Worm (Caenorhabditis elegans) whole organism, L4 larva: ENCODE results near the gene Y51A2B.8.

Source experiments
- D1046.2 ChIP-seq: fragments of 200-800 bp; sonication (Bioruptor generic); IDR thresholded peaks from 2 replicates; pipeline ENCODE4 v1.3.6; 2022; ENCODE audit warnings: missing genetic modification characterization, missing compliant biosample characterization
- F10B5.3 ChIP-seq: sonication (generic microtip); optimal IDR thresholded peaks from 2 replicates; lab custom pipeline; 2016; ENCODE audit warnings: mild to moderate bottlenecking, missing genetic modification characterization, missing compliant biosample characterization
- F37D6.2 ChIP-seq: sonication (generic microtip); optimal IDR thresholded peaks from 2 replicates; lab custom pipeline; 2016; ENCODE audit warnings: mild to moderate bottlenecking, missing genetic modification characterization, missing compliant biosample characterization
- F44E2.7 ChIP-seq: fragments of 200-800 bp; sonication (Bioruptor generic); IDR thresholded peaks from 2 replicates; pipeline ENCODE4 v2.1.2; 2022; ENCODE audit warnings: missing genetic modification characterization, missing compliant biosample characterization
- F49E8.2 ChIP-seq: sonication (generic microtip); optimal IDR thresholded peaks from 2 replicates; lab custom pipeline; 2016; ENCODE audit warnings: missing compliant biosample characterization, mild to moderate bottlenecking, missing genetic modification characterization, borderline replicate concordance
- T20F7.1 ChIP-seq: fragments of 200-800 bp; sonication (Bioruptor generic); optimal IDR thresholded peaks from 2 replicates; lab custom pipeline; 2018; ENCODE audit warnings: mild to moderate bottlenecking, missing genetic modification characterization, missing compliant biosample characterization
- Y105C5A.15 ChIP-seq: fragments of 200-800 bp; sonication (Bioruptor generic); IDR thresholded peaks from 2 replicates; pipeline ENCODE4 v1.3.6; 2022; ENCODE audit warnings: missing genetic modification characterization, missing compliant biosample characterization
- Y48G9A.11 ChIP-seq: fragments of 200-800 bp; sonication (Bioruptor generic); IDR thresholded peaks from 2 replicates; pipeline ENCODE4 v1.3.6; 2022; ENCODE audit warnings: missing genetic modification reagents, missing genetic modification characterization, missing compliant biosample characterization
- ZK546.5 ChIP-seq, 2 experiments: sonication (generic microtip); optimal IDR thresholded peaks; 2 replicates each; lab custom pipeline; 2017; ENCODE audit warnings: missing biosample characterization in 2 of 2, missing genetic modification characterization in 2 of 2
- ama-1 ChIP-seq: fragments of 150-350 bp; optimal IDR thresholded peaks from 2 replicates; lab custom pipeline; 2014; ENCODE audit warnings: inconsistent platforms, mixed read lengths
- ceh-62 ChIP-seq: sonication (generic microtip); optimal IDR thresholded peaks from 2 replicates; lab custom pipeline; 2017; ENCODE audit warnings: missing biosample characterization, missing genetic modification characterization
- ces-1 ChIP-seq: fragments of 150-350 bp; sonication (generic microtip); optimal IDR thresholded peaks from 4 replicates; lab custom pipeline; 2014; ENCODE audit warnings: missing biosample characterization, missing genetic modification reagents, missing genetic modification characterization
- daf-12 ChIP-seq: fragments of 150-350 bp; optimal IDR thresholded peaks from 2 replicates; lab custom pipeline; 2014; ENCODE audit warnings: missing biosample characterization, missing genetic modification reagents, missing genetic modification characterization
- dve-1 ChIP-seq: sonication (generic microtip); optimal IDR thresholded peaks from 2 replicates; lab custom pipeline; 2017; ENCODE audit warnings: antibody characterized with exemption, mild to moderate bottlenecking, missing genetic modification characterization, missing compliant biosample characterization; ENCODE audit not compliant: insufficient read depth
- egl-43 ChIP-seq: fragments of 200-800 bp; sonication (Bioruptor generic); IDR thresholded peaks from 2 replicates; pipeline ENCODE4 v1.3.6; 2022; ENCODE audit warnings: missing genetic modification reagents, missing genetic modification characterization, missing compliant biosample characterization
- fos-1 ChIP-seq: fragments of 150-350 bp; optimal IDR thresholded peaks from 2 replicates; lab custom pipeline; 2014; ENCODE audit warnings: missing biosample characterization, missing genetic modification characterization
- hlh-11 ChIP-seq: fragments of 200-800 bp; sonication (Bioruptor generic); optimal IDR thresholded peaks from 2 replicates; lab custom pipeline; 2018; ENCODE audit warnings: mild to moderate bottlenecking, missing genetic modification characterization, missing compliant biosample characterization
- hmg-1.1 ChIP-seq: fragments of 200-800 bp; sonication (Bioruptor generic); IDR thresholded peaks from 2 replicates; pipeline ENCODE4 v1.3.6; 2022; ENCODE audit warnings: missing genetic modification reagents, missing genetic modification characterization, missing compliant biosample characterization
- jun-1 ChIP-seq: fragments of 150-350 bp; optimal IDR thresholded peaks from 2 replicates; lab custom pipeline; 2014; ENCODE audit warnings: missing biosample characterization, missing genetic modification reagents, missing genetic modification characterization
- lin-1 ChIP-seq: fragments of 200-800 bp; sonication (Bioruptor generic); IDR thresholded peaks from 2 replicates; pipeline ENCODE4 v1.3.6; 2022; ENCODE audit warnings: missing genetic modification reagents, missing genetic modification characterization, missing compliant biosample characterization
- lin-13 ChIP-seq: fragments of 150-350 bp; optimal IDR thresholded peaks from 2 replicates; lab custom pipeline; 2014; ENCODE audit warnings: missing biosample characterization, missing genetic modification reagents, missing genetic modification characterization
- lin-29 ChIP-seq: fragments of 200-800 bp; sonication (Bioruptor generic); IDR thresholded peaks from 2 replicates; pipeline ENCODE4 v1.3.6; 2022; ENCODE audit warnings: missing genetic modification reagents, missing genetic modification characterization, missing compliant biosample characterization
- lin-38 ChIP-seq: fragments of 200-800 bp; sonication (Bioruptor generic); IDR thresholded peaks from 2 replicates; pipeline ENCODE4 v1.3.6; 2022; ENCODE audit warnings: missing genetic modification reagents, missing genetic modification characterization, missing compliant biosample characterization
- lir-3 ChIP-seq: sonication (generic microtip); optimal IDR thresholded peaks from 2 replicates; lab custom pipeline; 2016; ENCODE audit warnings: mild to moderate bottlenecking, missing genetic modification characterization, missing compliant biosample characterization
- madf-5 ChIP-seq, 2 experiments: fragments of 200-800 bp; sonication (Bioruptor generic); IDR thresholded peaks; 2 replicates each; pipeline ENCODE4 v1.3.6; 2022; ENCODE audit warnings: missing compliant biosample characterization in 2 of 2, missing genetic modification characterization in 2 of 2
- mdl-1 ChIP-seq, 2 experiments: fragments of 150-350 bp in 1 of 2; sonication (generic microtip) in 1 of 2; optimal IDR thresholded peaks; 2 replicates each; lab custom pipeline; 2014 to 2017; ENCODE audit warnings: missing biosample characterization in 2 of 2, missing genetic modification characterization in 2 of 2
- mep-1 ChIP-seq: fragments of 150-350 bp; sonication (generic microtip); optimal IDR thresholded peaks from 3 replicates; lab custom pipeline; 2014; ENCODE audit warnings: missing biosample characterization, missing genetic modification characterization
- mes-2 ChIP-seq: sonication (generic microtip); optimal IDR thresholded peaks from 2 replicates; lab custom pipeline; 2016; ENCODE audit warnings: missing genotype, mild to moderate bottlenecking, missing genetic modification characterization, missing compliant biosample characterization; ENCODE audit not compliant: poor library complexity, severe bottlenecking
- mxl-2 ChIP-seq: fragments of 200-800 bp; sonication (Bioruptor generic); conservative IDR thresholded peaks from 2 replicates; pipeline ENCODE4 v1.3.6; 2022; ENCODE audit warnings: missing genetic modification reagents, missing genetic modification characterization, missing compliant biosample characterization
- nhr-11 ChIP-seq: fragments of 150-350 bp; optimal IDR thresholded peaks from 2 replicates; lab custom pipeline; 2014; ENCODE audit warnings: missing biosample characterization, missing genetic modification characterization
- nhr-111 ChIP-seq: fragments of 200-800 bp; sonication (Bioruptor generic); optimal IDR thresholded peaks from 2 replicates; lab custom pipeline; 2018; ENCODE audit warnings: mild to moderate bottlenecking, missing genetic modification characterization, missing compliant biosample characterization
- nhr-237 ChIP-seq: sonication (generic microtip); optimal IDR thresholded peaks from 2 replicates; lab custom pipeline; 2017; ENCODE audit warnings: missing biosample characterization, missing genetic modification characterization
- nhr-48 ChIP-seq: sonication (generic microtip); optimal IDR thresholded peaks from 2 replicates; lab custom pipeline; 2016; ENCODE audit warnings: mild to moderate bottlenecking, missing genetic modification characterization, missing compliant biosample characterization
- pha-4 ChIP-seq, 2 experiments: fragments of 150-350 bp in 1 of 2; fragments of 200-800 bp in 1 of 2; sonication (Bioruptor generic) in 1 of 2; IDR thresholded peaks in 1 of 2; optimal IDR thresholded peaks in 1 of 2; 2 replicates each; pipeline versions ENCODE4 v1.3.6 to Lab custom; 2014 to 2022; ENCODE audit warnings: missing genetic modification characterization in 2 of 2, missing genetic modification reagents in 2 of 2, missing biosample characterization in 1 of 2, missing compliant biosample characterization in 1 of 2
- sdz-12 ChIP-seq: fragments of 200-800 bp; sonication (Bioruptor generic); optimal IDR thresholded peaks from 2 replicates; lab custom pipeline; 2018; ENCODE audit warnings: mild to moderate bottlenecking, missing genetic modification characterization, missing compliant biosample characterization
- set-16 ChIP-seq: fragments of 200-800 bp; sonication (Bioruptor generic); IDR thresholded peaks from 2 replicates; pipeline ENCODE4 v1.3.6; 2022; ENCODE audit warnings: missing genetic modification reagents, missing genetic modification characterization, missing compliant biosample characterization
- unc-62 ChIP-seq, 3 experiments: fragments of 150-350 bp in 1 of 3; sonication (generic microtip); optimal IDR thresholded peaks in 2 of 3; peaks in 1 of 3; 1 replicate in 1 of 3; 2 replicates in 2 of 3; lab custom pipeline; 2014 to 2017; ENCODE audit warnings: missing biosample characterization in 3 of 3, missing genetic modification characterization in 3 of 3, missing genetic modification reagents in 3 of 3, missing genotype in 1 of 3
- vab-7 ChIP-seq: fragments of 200-800 bp; sonication (Bioruptor generic); IDR thresholded peaks from 2 replicates; pipeline ENCODE4 v1.3.6; 2022; ENCODE audit warnings: missing genetic modification reagents, missing genetic modification characterization, missing compliant biosample characterization
- zag-1 ChIP-seq: fragments of 150-350 bp; optimal IDR thresholded peaks from 2 replicates; lab custom pipeline; 2014; ENCODE audit warnings: missing biosample characterization, missing genetic modification characterization
- zfp-2 ChIP-seq: sonication (generic microtip); optimal IDR thresholded peaks from 2 replicates; lab custom pipeline; 2016; ENCODE audit warnings: mild to moderate bottlenecking, missing genetic modification characterization, missing compliant biosample characterization
- zip-11 ChIP-seq: fragments of 200-800 bp; sonication (Bioruptor generic); IDR thresholded peaks from 2 replicates; pipeline ENCODE4 v1.3.6; 2022; ENCODE audit warnings: missing genetic modification characterization, missing compliant biosample characterization
- ztf-7 ChIP-seq: fragments of 150-350 bp; optimal IDR thresholded peaks from 2 replicates; lab custom pipeline; 2014; ENCODE audit warnings: missing biosample characterization, missing genetic modification characterization

Gene Y51A2B.8

ce11 chrV:18346080-18346479 lies 32.8 kb upstream of the Y51A2B.8 start (continued):
- peak; percentile 57; the same call in 1 of the 2 replicates for TF ChIP-seq pha-4 (GFP tag; IDR thresholded peaks at IDR 0.05; lab: Robert Waterston, UW)
- no peak for TF ChIP-seq pha-4 (tag; optimal IDR thresholded peaks at IDR 0.05; lab: Kevin White, UChicago)
- TF ChIP-seq mxl-2 (GFP tag; lab: Robert Waterston, UW): no peak
- no peak for TF ChIP-seq F44E2.7
- TF ChIP-seq fos-1 (tag; lab: Kevin White, UChicago): peak; percentile 80
- TF ChIP-seq lir-3 (tag; lab: Kevin White, UChicago): no peak
- no peak for TF ChIP-seq nhr-111 (GFP tag; lab: Kevin White, UChicago)
- no peak for TF ChIP-seq daf-12 (tag; lab: Kevin White, UChicago)
- TF ChIP-seq set-16 (GFP tag; lab: Robert Waterston, UW): no peak
- no peak for TF ChIP-seq egl-43
- TF ChIP-seq zfp-2: no peak
- peak in 1 of 2 experiments; percentile 78 for TF ChIP-seq unc-62 (GFP tag; optimal IDR thresholded peaks at IDR 0.05 in 1 of 2; lab: Kevin White, UChicago)
- no peak for TF ChIP-seq unc-62 (tag; optimal IDR thresholded peaks at IDR 0.05; lab: Kevin White, UChicago)
- TF ChIP-seq nhr-11: no peak
- TF ChIP-seq lin-1 (GFP tag; lab: Robert Waterston, UW): peak; percentile 96
- TF ChIP-seq ces-1 (GFP tag; lab: Kevin White, UChicago): no peak
- peak; percentile 80 for TF ChIP-seq mep-1 (tag; lab: Kevin White, UChicago)
- TF ChIP-seq jun-1 (tag; lab: Kevin White, UChicago): peak; percentile 77
- TF ChIP-seq nhr-237: no peak
- no peak for TF ChIP-seq vab-7 (GFP tag; lab: Robert Waterston, UW)
- TF ChIP-seq mdl-1 (tag; optimal IDR thresholded peaks at IDR 0.05; lab: Kevin White, UChicago): peak in 1 of 2 experiments; percentile 75
- peak; percentile 99 for TF ChIP-seq dve-1
- no peak for TF ChIP-seq T20F7.1 (GFP tag; lab: Kevin White, UChicago)
- no peak for TF ChIP-seq zag-1
- TF ChIP-seq madf-5 (GFP tag; IDR thresholded peaks at IDR 0.05; lab: Robert Waterston, UW): no peak
- peak; percentile 77 for TF ChIP-seq lin-13
- TF ChIP-seq ZK546.5 (tag; optimal IDR thresholded peaks at IDR 0.05; lab: Kevin White, UChicago): no peak
- peak; percentile 34 for TF ChIP-seq ztf-7 (tag; lab: Kevin White, UChicago)
- TF ChIP-seq hlh-11 (tag; lab: Kevin White, UChicago): peak; percentile 97
- no peak for TF ChIP-seq zip-11
- TF ChIP-seq sdz-12: no peak
- no peak for TF ChIP-seq mes-2 (tag; lab: Kevin White, UChicago)
- no peak for TF ChIP-seq lin-38
- no peak for TF ChIP-seq hmg-1.1 (GFP tag; lab: Robert Waterston, UW)
- no peak for TF ChIP-seq F37D6.2 (tag; lab: Kevin White, UChicago)
- TF ChIP-seq D1046.2 (GFP tag; lab: Robert Waterston, UW): no peak

ce11 chrV:18350046-18350445 lies 28.9 kb upstream of the Y51A2B.8 start, which contains the start of gene C08E8.3:
TSS of gene C08E8.3 (plus strand) at chrV:18350129.
- peak in 1 of 2 experiments; percentile 81 for TF ChIP-seq unc-62 (GFP tag; optimal IDR thresholded peaks at IDR 0.05 in 1 of 2; lab: Kevin White, UChicago)
- no peak for TF ChIP-seq unc-62 (tag; optimal IDR thresholded peaks at IDR 0.05; lab: Kevin White, UChicago)
- no peak for TF ChIP-seq Y48G9A.11 (GFP tag; lab: Robert Waterston, UW)
- TF ChIP-seq, all 104 proteins: peak for 1

DNA sequence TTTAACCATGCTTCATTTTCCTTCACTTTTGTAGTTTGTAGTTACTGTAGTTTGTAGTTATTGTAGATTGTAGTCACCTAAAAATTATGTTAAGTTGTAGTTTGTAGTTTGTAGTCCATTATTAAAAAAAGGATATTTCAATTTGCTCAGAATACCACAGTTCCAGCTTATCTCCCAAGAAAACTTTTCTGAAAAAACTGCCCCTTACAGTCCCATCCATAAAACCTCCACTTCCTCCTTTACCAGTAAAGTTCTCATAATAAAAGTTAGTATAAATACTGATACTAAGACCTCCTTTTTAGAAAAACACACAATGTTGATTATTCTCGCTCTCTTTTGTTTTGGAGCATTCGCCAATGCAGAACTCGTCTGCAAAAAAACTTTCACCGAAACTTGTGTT lies 28.2 kb upstream of the Y51A2B.8 start, which contains the start of gene C08E8.11:
Gene C08E8.11 (plus strand): TSS at position 301 of the 400 bp plus-strand sequence.
- TF ChIP-seq nhr-48 (tag; lab: Kevin White, UChicago) (no peak), ama-1 (no peak), ceh-62 (tag; lab: Kevin White, UChicago) (no peak), F10B5.3 (tag; lab: Kevin White, UChicago) (no peak), lin-29 (GFP tag; lab: Robert Waterston, UW) (no peak), F49E8.2 (tag; lab: Kevin White, UChicago) (no peak), Y105C5A.15 (GFP tag; lab: Robert Waterston, UW) (no peak)
